Worm (Caenorhabditis elegans): ENCODE results near the gene cyp-44A1.

cyp-44A1 gene

DNA sequence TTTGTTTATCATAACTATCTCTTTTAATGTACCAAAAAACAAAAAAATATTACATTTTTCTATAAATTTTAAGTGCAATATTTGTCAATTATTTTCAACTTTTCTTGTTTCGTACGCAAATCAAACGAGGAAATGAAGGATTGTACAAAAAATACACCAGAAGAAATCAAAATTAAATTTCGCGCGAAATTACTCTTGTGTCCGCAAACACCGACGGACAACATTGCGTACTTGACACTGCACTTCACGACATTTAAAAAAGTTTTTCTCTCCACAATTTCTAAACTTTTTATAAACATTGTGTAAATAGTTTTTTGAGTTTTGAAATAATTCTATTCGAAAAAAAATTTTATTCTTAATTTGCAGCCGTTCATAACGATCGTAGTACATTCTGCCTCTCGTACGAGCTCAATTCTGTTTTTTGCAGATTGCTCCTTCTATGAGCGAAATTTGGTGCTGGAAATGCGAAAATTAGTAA is 29.9 kb upstream of the cyp-44A1 start, which contains the start of gene mrps-16 (continued):
- TF ChIP-seq nhr-42 (GFP tag; IDR thresholded peaks at IDR 0.05) = no peak
- TF ChIP-seq dmd-8 (GFP tag; IDR thresholded peaks at IDR 0.05) = no peak
- no peak for TF ChIP-seq hlh-11 (tag; optimal IDR thresholded peaks at IDR 0.05)
- no peak for TF ChIP-seq zfp-2 (tag; optimal IDR thresholded peaks at IDR 0.05)
- TF ChIP-seq rbr-2 (tag; optimal IDR thresholded peaks at IDR 0.05) = peak; percentile 42
- TF ChIP-seq lsy-2 (tag; optimal IDR thresholded peaks at IDR 0.05) = peak in 1 of 2 experiments; percentile 82
- no peak for TF ChIP-seq unc-130 (GFP tag; optimal IDR thresholded peaks at IDR 0.05)
- no peak for TF ChIP-seq ctbp-1 (GFP tag; IDR thresholded peaks at IDR 0.05)
- no peak for TF ChIP-seq saeg-2 (GFP tag; IDR thresholded peaks at IDR 0.05)
- TF ChIP-seq spr-3 (GFP tag; optimal IDR thresholded peaks at IDR 0.05) = no peak
- no peak for TF ChIP-seq snpc-1.2 (GFP tag; IDR thresholded peaks at IDR 0.05)
- TF ChIP-seq F49E8.2 (tag; optimal IDR thresholded peaks at IDR 0.05; ENCODE audit: borderline replicate concordance) = no peak
- peak; percentile 72 for TF ChIP-seq mes-2 (tag; optimal IDR thresholded peaks at IDR 0.05; ENCODE audit: poor library complexity, severe bottlenecking)
- TF ChIP-seq mxl-3 (GFP tag; optimal IDR thresholded peaks at IDR 0.05) = no peak
- TF ChIP-seq Y75B8A.6 (GFP tag; IDR thresholded peaks at IDR 0.05) = no peak
- peak in 1 of 2 experiments; percentile 24 for TF ChIP-seq unc-62 (GFP tag; optimal IDR thresholded peaks at IDR 0.05 in 1 of 2)
- no peak for TF ChIP-seq unc-62 (tag; optimal IDR thresholded peaks at IDR 0.05)
- peak; percentile 96 for TF ChIP-seq dpl-1 (GFP tag; optimal IDR thresholded peaks at IDR 0.05)
- no peak for TF ChIP-seq fos-1 (tag; optimal IDR thresholded peaks at IDR 0.05)
- no peak for TF ChIP-seq daf-16 (GFP tag; optimal IDR thresholded peaks at IDR 0.05)
- peak; percentile 31 for TF ChIP-seq daf-16 (tag; optimal IDR thresholded peaks at IDR 0.05)
- no peak for TF ChIP-seq F44E2.7 (GFP tag; IDR thresholded peaks at IDR 0.05)
- TF ChIP-seq hif-1 (tag; optimal IDR thresholded peaks at IDR 0.05) = no peak
- TF ChIP-seq ceh-62 (tag; optimal IDR thresholded peaks at IDR 0.05) = no peak
- no peak for TF ChIP-seq skn-1 (tag; optimal IDR thresholded peaks at IDR 0.05)
- no peak for TF ChIP-seq spr-1 (tag; optimal IDR thresholded peaks at IDR 0.05)

DNA sequence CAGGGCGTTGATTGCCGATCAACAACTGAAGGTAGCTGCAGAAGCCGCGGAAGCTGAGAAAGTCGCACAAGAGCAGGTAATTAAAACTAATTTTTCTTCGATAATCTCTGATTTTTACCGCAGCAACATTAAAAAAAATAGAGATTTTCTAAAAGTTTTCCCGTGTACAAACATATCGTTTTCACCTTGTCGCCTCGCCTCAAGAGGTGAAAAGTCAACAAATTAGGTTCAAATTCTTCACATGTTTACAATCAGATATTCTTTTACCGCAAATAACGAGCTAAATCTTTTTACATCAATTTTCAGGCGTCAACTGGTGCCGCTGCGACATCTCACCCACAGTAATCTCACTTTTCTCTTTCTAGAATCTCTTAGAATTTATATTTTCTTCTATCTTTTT is 28.9 kb upstream of the cyp-44A1 start, which contains the start of gene ilcr-2:
Gene ilcr-2 (plus strand): TSS at position 301 of the 400 bp plus-strand sequence.
- TF ChIP-seq cey-2 (tag; optimal IDR thresholded peaks at IDR 0.05; ENCODE audit: borderline replicate concordance, insufficient read depth) = no peak
- no peak for TF ChIP-seq F26F4.8 (GFP tag; conservative IDR thresholded peaks at IDR 0.05)
- TF ChIP-seq nhr-42 (GFP tag; IDR thresholded peaks at IDR 0.05) = no peak
- TF ChIP-seq Y48G9A.11 (GFP tag; IDR thresholded peaks at IDR 0.05) = no peak
- no peak for TF ChIP-seq daf-16 (GFP tag; optimal IDR thresholded peaks at IDR 0.05)
- TF ChIP-seq daf-16 (tag; optimal IDR thresholded peaks at IDR 0.05) = no peak
- no peak for TF ChIP-seq ceh-82 (tag; optimal IDR thresholded peaks at IDR 0.05)
- no peak for TF ChIP-seq ZK337.2 (GFP tag; IDR thresholded peaks at IDR 0.05)
- TF ChIP-seq zfp-3 (GFP tag; conservative IDR thresholded peaks at IDR 0.05) = no peak
- no peak for TF ChIP-seq ceh-44 (GFP tag; IDR thresholded peaks at IDR 0.05)

DNA sequence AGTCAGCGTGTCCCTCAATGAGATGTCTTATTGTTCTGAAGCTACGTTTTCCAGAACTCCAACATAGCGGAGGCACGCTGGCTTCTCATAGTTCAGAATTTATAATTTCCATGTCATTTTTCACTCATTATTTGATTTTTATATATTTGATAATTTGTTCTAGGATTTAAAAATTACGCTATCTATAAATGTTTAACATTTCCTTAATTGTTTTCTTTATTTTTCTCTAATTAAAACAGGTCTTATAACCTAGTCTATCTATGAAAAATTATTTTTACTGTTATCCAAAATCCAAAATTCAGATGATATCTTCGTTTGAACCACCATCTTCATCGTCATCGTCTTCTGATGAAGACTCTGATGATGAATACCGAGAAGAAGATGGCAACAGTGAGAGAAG is 25.5 kb upstream of the cyp-44A1 start, which contains the start of gene F56D1.1:
Gene F56D1.1 (plus strand): TSS at position 301 of the 400 bp plus-strand sequence.
- no peak for TF ChIP-seq rbr-2 (tag; optimal IDR thresholded peaks at IDR 0.05)
- TF ChIP-seq duxl-1 (tag; optimal IDR thresholded peaks at IDR 0.05; ENCODE audit: poor library complexity) = no peak
- TF ChIP-seq nhr-10 (tag; optimal IDR thresholded peaks at IDR 0.05) = no peak
- no peak for TF ChIP-seq saeg-2 (GFP tag; IDR thresholded peaks at IDR 0.05)
- TF ChIP-seq mxl-2 (GFP tag; conservative IDR thresholded peaks at IDR 0.05) = no peak
- no peak for TF ChIP-seq hif-1 (tag; optimal IDR thresholded peaks at IDR 0.05)

DNA sequence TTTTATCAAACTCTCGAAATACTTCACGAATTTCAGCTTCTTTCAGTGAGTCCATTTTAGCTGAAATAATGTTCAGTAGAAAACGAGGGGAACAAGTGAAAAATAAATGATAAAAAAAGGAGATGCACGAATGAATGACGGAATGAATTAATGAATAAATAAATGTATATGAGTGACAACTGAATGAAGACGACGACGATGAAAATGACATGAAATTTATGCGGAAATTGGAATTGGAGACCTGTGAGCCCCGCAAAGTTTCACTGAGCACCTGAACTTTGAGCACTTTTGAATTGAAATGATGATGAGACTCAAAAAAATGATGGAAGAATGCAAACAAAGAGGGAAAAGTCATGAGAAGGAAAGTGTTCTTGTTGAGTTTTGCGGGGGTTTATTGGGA is 21.9 kb upstream of the cyp-44A1 start, which contains the start of gene cal-8:
Gene cal-8 (minus strand): TSS at position 60 of the 400 bp plus-strand sequence.
- TF ChIP-seq ztf-11 (tag; optimal IDR thresholded peaks at IDR 0.05) (no peak), unc-62 (GFP tag; optimal IDR thresholded peaks at IDR 0.05 in 1 of 2) (peak in 1 of 2 experiments; percentile 98), unc-62 (tag; optimal IDR thresholded peaks at IDR 0.05) (no peak)

All from whole organism, L4 larva.